Worm (Caenorhabditis elegans): ENCODE data around the gene F01G10.6.
A peak's percentile ranks its signal among the peaks of the same experiment; 100 is the strongest.

F01G10.6 gene

ce11 chrIV:10252350-10252792 lies 24.9 kb upstream of the F01G10.6 start (continued):
- TF ChIP-seq F49E8.2 (tag; optimal IDR thresholded peaks at IDR 0.05; ENCODE audit: insufficient read depth) (no peak), lag-1 (GFP tag; IDR thresholded peaks at IDR 0.05) (no peak), aptf-2 (GFP tag; conservative IDR thresholded peaks at IDR 0.05) (no peak), ceh-91 (GFP tag; IDR thresholded peaks at IDR 0.05) (no peak), ztf-28 (GFP tag; IDR thresholded peaks at IDR 0.05) (no peak), repo-1 (tag; optimal IDR thresholded peaks at IDR 0.05) (no peak), F37B4.10 (GFP tag; IDR thresholded peaks at IDR 0.05) (no peak), lsy-27 (tag; optimal IDR thresholded peaks at IDR 0.05; ENCODE audit: borderline replicate concordance, insufficient read depth) (no peak), egl-44 (GFP tag; IDR thresholded peaks at IDR 0.05) (peak; percentile 78; the same call in 1 of the 2 replicates), him-1 (tag; optimal IDR thresholded peaks at IDR 0.05) (no peak), zim-3 (tag; optimal IDR thresholded peaks at IDR 0.05) (no peak), B0336.3 (GFP tag; IDR thresholded peaks at IDR 0.05) (peak; percentile 75), dpl-1 (GFP tag; optimal IDR thresholded peaks at IDR 0.05) (no peak), snpc-4 (GFP tag; optimal IDR thresholded peaks at IDR 0.05) (peak; percentile 63), snpc-4 (tag; optimal IDR thresholded peaks at IDR 0.05) (peak in 2 of 4 experiments; percentile 55 to 56), hmg-1.2 (GFP tag; IDR thresholded peaks at IDR 0.05) (peak; percentile 84), let-607 (tag; optimal IDR thresholded peaks at IDR 0.05) (peak; percentile 65 to 75), attf-5 (GFP tag; optimal IDR thresholded peaks at IDR 0.05) (peak; percentile 93), sea-2 (GFP tag; IDR thresholded peaks at IDR 0.05) (no peak), chd-7 (tag; optimal IDR thresholded peaks at IDR 0.05) (peak; percentile 89), F23B12.7 (tag; optimal IDR thresholded peaks at IDR 0.05; ENCODE audit: insufficient read depth) (peak; percentile 40), ztf-25 (GFP tag; IDR thresholded peaks at IDR 0.05) (no peak), ama-1 (optimal IDR thresholded peaks at IDR 0.05) (no peak), ama-1 (GFP tag; optimal IDR thresholded peaks at IDR 0.05) (no peak), lin-54 (GFP tag; optimal IDR thresholded peaks at IDR 0.05) (peak; percentile 50), lin-26 (GFP tag; IDR thresholded peaks at IDR 0.05) (no peak; the same call in 1 of the 2 replicates), nhr-179 (tag; optimal IDR thresholded peaks at IDR 0.05) (no peak), ceh-40 (GFP tag; IDR thresholded peaks at IDR 0.05) (no peak), madf-3 (GFP tag; IDR thresholded peaks at IDR 0.05) (no peak), sdz-38 (tag; optimal IDR thresholded peaks at IDR 0.05) (no peak), Y67H2A.10 (GFP tag; conservative IDR thresholded peaks at IDR 0.05) (no peak), mxl-1 (tag; optimal IDR thresholded peaks at IDR 0.05) (peak; percentile 19), ceh-79 (tag; optimal IDR thresholded peaks at IDR 0.05) (no peak), bed-2 (GFP tag; IDR thresholded peaks at IDR 0.05) (no peak), ekl-4 (GFP tag; IDR thresholded peaks at IDR 0.05) (0 out of 2 replicates have a peak, but pooled peaks have one; percentile 28), rpc-1 (optimal IDR thresholded peaks at IDR 0.05) (no peak), rpc-1 (tag; optimal IDR thresholded peaks at IDR 0.05) (no peak), B0035.1 (tag; optimal IDR thresholded peaks at IDR 0.05) (peak; percentile 26), ceh-58 (GFP tag; IDR thresholded peaks at IDR 0.05) (no peak), let-526 (GFP tag; IDR thresholded peaks at IDR 0.05) (peak; percentile 33; the same call in 1 of the 2 replicates), F57A8.1 (GFP tag; optimal IDR thresholded peaks at IDR 0.05) (no peak), hmg-20 (GFP tag; IDR thresholded peaks at IDR 0.05) (no peak), gei-17 (GFP tag; optimal IDR thresholded peaks at IDR 0.05) (peak; percentile 49), snpc-1.1 (tag; optimal IDR thresholded peaks at IDR 0.05; ENCODE audit: insufficient read depth) (no peak), ccch-3 (GFP tag; optimal IDR thresholded peaks at IDR 0.05) (no peak), ets-4 (GFP tag; optimal IDR thresholded peaks at IDR 0.05) (no peak), hrde-1 (tag; optimal IDR thresholded peaks at IDR 0.05; ENCODE audit: borderline replicate concordance) (no peak), ztf-3 (GFP tag; optimal IDR thresholded peaks at IDR 0.05) (peak; percentile 60), athp-1 (tag; optimal IDR thresholded peaks at IDR 0.05) (no peak)

All from whole organism, young adult.